Worm (Caenorhabditis elegans) whole organism, L3 larva: ENCODE measurements around the gene D1086.8.

Experiments used
- ceh-82 ChIP-seq: fragments of 150-350 bp; optimal IDR thresholded peaks from 2 replicates; lab custom pipeline; 2014; ENCODE audit warnings: missing biosample characterization, missing genetic modification characterization
- jun-1 ChIP-seq: fragments of 150-350 bp; optimal IDR thresholded peaks from 2 replicates; lab custom pipeline; 2014; ENCODE audit warnings: missing biosample characterization, missing genetic modification reagents, missing genetic modification characterization
- mdl-1 ChIP-seq: fragments of 150-350 bp; optimal IDR thresholded peaks from 2 replicates; lab custom pipeline; 2014; ENCODE audit warnings: missing biosample characterization, missing genetic modification characterization
- nfya-1 ChIP-seq: sonication (generic microtip); optimal IDR thresholded peaks from 2 replicates; lab custom pipeline; 2017; ENCODE audit warnings: missing genetic modification characterization, mild to moderate bottlenecking, missing compliant biosample characterization, antibody characterized with exemption, moderate library complexity; ENCODE audit not compliant: insufficient read depth
- nhr-11 ChIP-seq: fragments of 150-350 bp; optimal IDR thresholded peaks from 2 replicates; lab custom pipeline; 2014; ENCODE audit warnings: missing biosample characterization, missing genetic modification characterization
- nhr-237 ChIP-seq: fragments of 150-350 bp; optimal IDR thresholded peaks from 2 replicates; lab custom pipeline; 2014; ENCODE audit warnings: missing biosample characterization, missing genetic modification characterization
- skn-1 ChIP-seq: fragments of 150-350 bp; optimal IDR thresholded peaks from 2 replicates; lab custom pipeline; 2014; ENCODE audit warnings: missing biosample characterization, missing genetic modification characterization
- snpc-4 ChIP-seq: fragments of 150-350 bp; optimal IDR thresholded peaks from 2 replicates; lab custom pipeline; 2014; ENCODE audit warnings: missing biosample characterization, missing genetic modification characterization
- unc-62 ChIP-seq: fragments of 150-350 bp; sonication (generic microtip); optimal IDR thresholded peaks from 4 replicates; lab custom pipeline; 2014; ENCODE audit warnings: missing biosample characterization, missing genetic modification reagents, missing genetic modification characterization
- ztf-11 ChIP-seq: fragments of 150-350 bp; optimal IDR thresholded peaks from 2 replicates; lab custom pipeline; 2014; ENCODE audit warnings: missing biosample characterization, missing genetic modification characterization
- ztf-4 ChIP-seq: fragments of 150-350 bp; optimal IDR thresholded peaks from 2 replicates; lab custom pipeline; 2014; ENCODE audit warnings: missing biosample characterization, missing genetic modification characterization

DNA sequence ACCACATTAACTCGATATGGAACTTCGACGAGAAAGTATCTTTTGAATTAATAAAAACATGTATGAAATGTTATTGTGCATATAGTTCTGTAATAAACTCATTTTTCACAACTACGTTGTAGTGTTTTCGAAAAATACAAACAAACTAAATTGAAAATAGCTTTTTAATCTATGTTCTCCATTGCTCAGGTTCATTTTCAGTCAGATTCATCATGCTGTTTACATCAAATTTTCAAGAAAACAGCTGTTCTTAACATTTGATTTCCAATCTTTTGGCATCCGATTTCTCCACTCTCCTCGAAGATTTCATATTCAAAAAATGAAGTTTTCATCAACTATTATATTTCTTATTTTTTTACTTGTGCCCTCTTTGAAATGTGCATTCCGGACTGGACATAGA lies 16.1 kb downstream of the D1086.8 start, which contains the start of gene H39E23.2:
- TF ChIP-seq nfya-1 (tag; lab: Kevin White, UChicago) = no peak
- TF ChIP-seq ztf-4 (tag; lab: Kevin White, UChicago) = no peak
- TF ChIP-seq mdl-1 (tag; lab: Kevin White, UChicago) = no peak
- no peak for TF ChIP-seq ceh-82
- no peak for TF ChIP-seq unc-62 (GFP tag; lab: Kevin White, UChicago)
- no peak for TF ChIP-seq snpc-4 (tag; lab: Kevin White, UChicago)
- TF ChIP-seq jun-1 = no peak
- TF ChIP-seq nhr-237 (tag; lab: Kevin White, UChicago) = no peak
- no peak for TF ChIP-seq ztf-11 (tag; lab: Kevin White, UChicago)
- no peak for TF ChIP-seq skn-1 (tag; lab: Kevin White, UChicago)
- no peak for TF ChIP-seq nhr-11
